Fruit fly (Drosophila melanogaster): ENCODE measurements around the gene Cyp12e1.

Gene Cyp12e1

dm6 chr3R:10468207-10468606, 33.6 kb downstream of the Cyp12e1 start (continued):
- TF ChIP-seq CG11695 (GFP tag; IDR thresholded peaks at IDR 0.05) (no peak), Xrp1 (GFP tag; IDR thresholded peaks at IDR 0.05) (0 out of 2 replicates have a peak, but pooled peaks have one; percentile 5)

dm6 chr3R:10471753-10472152, 37.2 kb downstream of the Cyp12e1 start:
- TF ChIP-seq bsh (GFP tag; optimal IDR thresholded peaks at IDR 0.05) (peak in 1 of 2 experiments; percentile 22), wek (GFP tag; optimal IDR thresholded peaks at IDR 0.05) (no peak), TFAM (GFP tag; optimal IDR thresholded peaks at IDR 0.05) (no peak), Chrac-16 (GFP tag; optimal IDR thresholded peaks at IDR 0.05) (no peak), onecut (GFP tag; IDR thresholded peaks at IDR 0.05) (no peak), Sry-δ (GFP tag; optimal IDR thresholded peaks at IDR 0.05) (no peak), PHDP (tag; optimal IDR thresholded peaks at IDR 0.05) (no peak)

- TF ChIP-seq fd3F (GFP tag; optimal IDR thresholded peaks at IDR 0.05), result no peak
- TF ChIP-seq CG12104 (GFP tag; optimal IDR thresholded peaks at IDR 0.05), result no peak
- TF ChIP-seq CG11723 (GFP tag; optimal IDR thresholded peaks at IDR 0.05), result no peak
- no peak for TF ChIP-seq twi (tag; optimal IDR thresholded peaks at IDR 0.05)
- TF ChIP-seq CG12219 (GFP tag; optimal IDR thresholded peaks at IDR 0.05), result no peak
- no peak for TF ChIP-seq CG2889 (GFP tag; IDR thresholded peaks at IDR 0.05)
- TF ChIP-seq CG4707 (GFP tag; optimal IDR thresholded peaks at IDR 0.05), result no peak
- no peak for TF ChIP-seq CG32532 (GFP tag; IDR thresholded peaks at IDR 0.05)
- 0 out of 2 replicates have a peak, but pooled peaks have one; percentile 9 for TF ChIP-seq Ada2b (GFP tag; IDR thresholded peaks at IDR 0.05)
- no peak for TF ChIP-seq CG33213 (GFP tag; optimal IDR thresholded peaks at IDR 0.05)
- TF ChIP-seq sens (GFP tag), result peak; percentile 52
- TF ChIP-seq Med (GFP tag), result peak; percentile 33
- TF ChIP-seq phol (tag; optimal IDR thresholded peaks at IDR 0.05), result peak; percentile 18
- TF ChIP-seq NFAT (GFP tag; IDR thresholded peaks at IDR 0.05), result no peak
- peak; percentile 4 for TF ChIP-seq CG17359 (tag; optimal IDR thresholded peaks at IDR 0.05)
- no peak for TF ChIP-seq HLH54F (GFP tag; optimal IDR thresholded peaks at IDR 0.05)
- TF ChIP-seq CG11696 (GFP tag; IDR thresholded peaks at IDR 0.05), result no peak
- TF ChIP-seq slbo (GFP tag; IDR thresholded peaks at IDR 0.05), result peak; percentile 26; the same call in 1 of the 2 replicates
- TF ChIP-seq Six4 (GFP tag; optimal IDR thresholded peaks at IDR 0.05), result no peak
- TF ChIP-seq pum (GFP tag; optimal IDR thresholded peaks at IDR 0.05), result no peak
- TF ChIP-seq CG17829 (tag; optimal IDR thresholded peaks at IDR 0.05), result no peak
- no peak for TF ChIP-seq pan (optimal IDR thresholded peaks at IDR 0.05)
- TF ChIP-seq pan (GFP tag; optimal IDR thresholded peaks at IDR 0.05 in 1 of 2, IDR thresholded peaks at IDR 0.05 in 1 of 2), result peak in 1 of 2 experiments; percentile 33
- no peak for TF ChIP-seq Gsc (GFP tag; IDR thresholded peaks at IDR 0.05)
- 0 out of 3 replicates have a peak, but pooled peaks have one; percentile 9 for TF ChIP-seq dysf (GFP tag; IDR thresholded peaks at IDR 0.05)
- no peak for TF ChIP-seq salm (tag; optimal IDR thresholded peaks at IDR 0.05)
- TF ChIP-seq HmgZ (tag; optimal IDR thresholded peaks at IDR 0.05), result no peak
- TF ChIP-seq H15 (GFP tag; IDR thresholded peaks at IDR 0.05), result no peak
- peak; percentile 18 for TF ChIP-seq Xbp1 (GFP tag; optimal IDR thresholded peaks at IDR 0.05)
- no peak for TF ChIP-seq CG7372 (GFP tag; IDR thresholded peaks at IDR 0.05)
- TF ChIP-seq CG8359 (GFP tag; optimal IDR thresholded peaks at IDR 0.05; ENCODE audit: borderline replicate concordance), result no peak
- no peak for TF ChIP-seq CG13287 (GFP tag; IDR thresholded peaks at IDR 0.05; ENCODE audit: partially characterized antibody)
- no peak for TF ChIP-seq lab (GFP tag; optimal IDR thresholded peaks at IDR 0.05)
- peak; percentile 19 for TF ChIP-seq corto (GFP tag; optimal IDR thresholded peaks at IDR 0.05)
- TF ChIP-seq yki (optimal IDR thresholded peaks at IDR 0.05), result no peak
- no peak for TF ChIP-seq Side (GFP tag; optimal IDR thresholded peaks at IDR 0.05)
- 0 out of 3 replicates have a peak, but pooled peaks have one; percentile 21 for TF ChIP-seq tgo (GFP tag; IDR thresholded peaks at IDR 0.05)
- no peak for TF ChIP-seq tio (GFP tag; optimal IDR thresholded peaks at IDR 0.05)
- no peak for TF ChIP-seq fd64A (GFP tag; optimal IDR thresholded peaks at IDR 0.05)
- no peak for TF ChIP-seq cg (GFP tag; optimal IDR thresholded peaks at IDR 0.05)
These were observed 41.4 kb downstream of the Cyp12e1 start for dm6 chr3R:10475949-10476348.

All from whole organism, embryonic.